Fruit fly (Drosophila melanogaster) whole organism, pupa: Measurements from ENCODE around the gene by.

Experiments
- CG10348 ChIP-seq: fragments of 200-800 bp; sonication (Bioruptor generic); IDR thresholded peaks from 2 replicates; pipeline ENCODE4 v1.3.6; 2022; ENCODE audit warnings: missing biosample characterization, missing genetic modification characterization
- CG12605 ChIP-seq: fragments of 200-800 bp; sonication (Bioruptor generic); IDR thresholded peaks from 2 replicates; pipeline ENCODE4 v1.3.6; 2022; ENCODE audit warnings: missing biosample characterization, missing genetic modification characterization
- CG13204 ChIP-seq: fragments of 200-800 bp; sonication (Bioruptor generic); optimal IDR thresholded peaks from 2 replicates; lab custom pipeline; 2018; ENCODE audit warnings: missing biosample characterization, mild to moderate bottlenecking, missing genetic modification characterization, moderate library complexity
- CG14655 ChIP-seq: fragments of 200-800 bp; sonication (Bioruptor generic); optimal IDR thresholded peaks from 3 replicates; lab custom pipeline; 2017; ENCODE audit warnings: mild to moderate bottlenecking, missing biosample characterization, missing genetic modification reagents, missing genetic modification characterization
- CG15710 ChIP-seq: fragments of 200-800 bp; sonication (Bioruptor generic); optimal IDR thresholded peaks from 2 replicates; lab custom pipeline; 2018; ENCODE audit warnings: missing biosample characterization, mild to moderate bottlenecking, missing genetic modification characterization, moderate library complexity
- CG17806 ChIP-seq: fragments of 200-800 bp; sonication (Bioruptor generic); optimal IDR thresholded peaks from 2 replicates; lab custom pipeline; 2018; ENCODE audit warnings: missing biosample characterization, mild to moderate bottlenecking, missing genetic modification characterization, moderate library complexity
- CG32121 ChIP-seq: fragments of 200-800 bp; sonication (Bioruptor generic); IDR thresholded peaks from 2 replicates; pipeline ENCODE4 v1.3.6; 2022; ENCODE audit warnings: missing biosample characterization, missing genetic modification characterization
- CG34367 ChIP-seq: fragments of 200-800 bp; sonication (Bioruptor generic); optimal IDR thresholded peaks from 2 replicates; lab custom pipeline; 2018; ENCODE audit warnings: missing biosample characterization, mild to moderate bottlenecking, missing genetic modification characterization
- CG4496 ChIP-seq: fragments of 200-800 bp; sonication (Bioruptor generic); IDR thresholded peaks from 3 replicates; pipeline ENCODE4 v1.3.6; 2022; ENCODE audit warnings: missing biosample characterization, missing genetic modification characterization
- CG8159 ChIP-seq: fragments of 200-800 bp; sonication (Bioruptor generic); optimal IDR thresholded peaks from 3 replicates; lab custom pipeline; 2018; ENCODE audit warnings: missing biosample characterization, mild to moderate bottlenecking, missing genetic modification characterization, moderate library complexity
- CG8301 ChIP-seq: fragments of 200-800 bp; sonication (Bioruptor generic); optimal IDR thresholded peaks from 2 replicates; lab custom pipeline; 2018; ENCODE audit warnings: missing biosample characterization, mild to moderate bottlenecking, missing genetic modification characterization
- CG9948 ChIP-seq: fragments of 200-800 bp; sonication (Bioruptor generic); optimal IDR thresholded peaks from 2 replicates; lab custom pipeline; 2018; ENCODE audit warnings: missing biosample characterization, mild to moderate bottlenecking, missing genetic modification characterization, moderate library complexity
- D1 ChIP-seq: fragments of 200-800 bp; sonication (Bioruptor generic); optimal IDR thresholded peaks from 2 replicates; lab custom pipeline; 2018; ENCODE audit warnings: missing biosample characterization, mild to moderate bottlenecking, missing genetic modification characterization, moderate library complexity
- EcR ChIP-seq: fragments of 200-800 bp; sonication (Bioruptor generic); optimal IDR thresholded peaks from 3 replicates; lab custom pipeline; 2019; ENCODE audit warnings: missing biosample characterization, missing genetic modification characterization, mild to moderate bottlenecking, moderate library complexity, missing genetic modification reagents
- Ets98B ChIP-seq: fragments of 200-800 bp; sonication (Bioruptor generic); IDR thresholded peaks from 2 replicates; pipeline ENCODE4 v1.3.6; 2022; ENCODE audit warnings: missing biosample characterization, missing genetic modification characterization
- Pif1A ChIP-seq: fragments of 200-800 bp; sonication (Bioruptor generic); optimal IDR thresholded peaks from 3 replicates; lab custom pipeline; 2016; ENCODE audit warnings: missing biosample characterization, missing genetic modification characterization
- Pif1B ChIP-seq: fragments of 200-800 bp; sonication (Bioruptor generic); optimal IDR thresholded peaks from 3 replicates; lab custom pipeline; 2016; ENCODE audit warnings: missing biosample characterization, missing genetic modification characterization
- Snoo ChIP-seq: fragments of 200-800 bp; sonication (Bioruptor generic); optimal IDR thresholded peaks from 3 replicates; lab custom pipeline; 2017; ENCODE audit warnings: missing biosample characterization, mild to moderate bottlenecking, missing genetic modification characterization, inconsistent platforms
- fd96Ca ChIP-seq: fragments of 200-800 bp; sonication (Bioruptor generic); IDR thresholded peaks from 3 replicates; pipeline ENCODE4 v1.3.6; 2022; ENCODE audit warnings: missing biosample characterization, missing genetic modification characterization
- gl ChIP-seq: fragments of 200-800 bp; sonication (Bioruptor generic); optimal IDR thresholded peaks from 2 replicates; lab custom pipeline; 2018; ENCODE audit warnings: missing biosample characterization, mild to moderate bottlenecking, missing genetic modification characterization
- rn ChIP-seq: fragments of 200-800 bp; sonication (Bioruptor generic); IDR thresholded peaks from 2 replicates; pipeline ENCODE4 v1.3.6; 2022; ENCODE audit warnings: missing biosample characterization, missing genetic modification characterization

by gene

dm6 chr3R:9527907-9528842, 4.6 kb downstream of the by start:
- TF ChIP-seq Ets98B (GFP tag; lab: Robert Waterston, UW) (peak; percentile 96), CG10348 (GFP tag; lab: Robert Waterston, UW) (peak; percentile 71), Snoo (tag; lab: Kevin White, UChicago) (peak; percentile 79), CG14655 (GFP tag; lab: Kevin White, UChicago) (no peak), CG8301 (tag; lab: Kevin White, UChicago) (peak; percentile 84), CG9948 (tag; lab: Kevin White, UChicago) (peak; percentile 76), CG34367 (tag; lab: Kevin White, UChicago) (no peak), CG4496 (peak; percentile 97), rn (GFP tag; lab: Robert Waterston, UW) (peak; percentile 80), CG17806 (peak; percentile 82), CG15710 (no peak), D1 (tag; lab: Kevin White, UChicago) (no peak), CG8159 (tag; lab: Kevin White, UChicago) (no peak), CG32121 (GFP tag; lab: Robert Waterston, UW) (peak; percentile 94), Pif1A (peak; percentile 91), gl (tag; lab: Kevin White, UChicago) (peak; percentile 62), fd96Ca (peak; percentile 97), CG13204 (no peak), EcR (no peak), Pif1B (GFP tag; lab: Kevin White, UChicago) (no peak), CG12605 (peak; percentile 88)

- no peak for TF ChIP-seq Pif1A
- TF ChIP-seq CG13204, result no peak
- TF ChIP-seq D1 (tag; lab: Kevin White, UChicago), result no peak
- no peak for TF ChIP-seq CG4496
- no peak for TF ChIP-seq Snoo (tag; lab: Kevin White, UChicago)
- TF ChIP-seq CG15710, result no peak
- no peak for TF ChIP-seq CG8159 (tag; lab: Kevin White, UChicago)
- no peak for TF ChIP-seq CG32121 (GFP tag; lab: Robert Waterston, UW)
- no peak for TF ChIP-seq rn (GFP tag; lab: Robert Waterston, UW)
- no peak for TF ChIP-seq CG17806
- TF ChIP-seq CG9948 (tag; lab: Kevin White, UChicago), result no peak
- TF ChIP-seq EcR, result no peak
- no peak for TF ChIP-seq CG14655 (GFP tag; lab: Kevin White, UChicago)
- no peak for TF ChIP-seq CG8301 (tag; lab: Kevin White, UChicago)
- no peak for TF ChIP-seq gl (tag; lab: Kevin White, UChicago)
- no peak for TF ChIP-seq Ets98B (GFP tag; lab: Robert Waterston, UW)
- TF ChIP-seq, all 21 proteins: peak for 0
These were observed 16.4 kb downstream of the by start for dm6 chr3R:9516400-9516852.

- TF ChIP-seq CG15710 (peak; percentile 13), CG9948 (tag; lab: Kevin White, UChicago) (no peak)
- TF ChIP-seq, all 21 proteins: peak for 1
These were observed 16.9 kb downstream of the by start, which contains the start of the genes mRpL47, CG8176 and Kdm3 for dm6 chr3R:9515860-9516344. Gene mRpL47 (minus strand): TSS chr3R:9515908. Gene CG8176 (plus strand): TSS chr3R:9516007. Gene Kdm3 (plus strand): TSS chr3R:9516007.

- TF ChIP-seq CG32121 (GFP tag; lab: Robert Waterston, UW), result no peak
- TF ChIP-seq Snoo (tag; lab: Kevin White, UChicago), result peak; percentile 23
- TF ChIP-seq CG15710, result peak; percentile 34
- TF ChIP-seq EcR, result no peak
- peak; percentile 9 for TF ChIP-seq CG9948 (tag; lab: Kevin White, UChicago)
- peak; percentile 33 for TF ChIP-seq CG8159 (tag; lab: Kevin White, UChicago)
- TF ChIP-seq CG17806, result peak; percentile 19
These were observed 19.8 kb downstream of the by start, which contains the start of the genes Ras85D and Rlb1 for dm6 chr3R:9513052-9513420. Gene Ras85D (minus strand): TSS chr3R:9513067. Gene Rlb1 (plus strand): TSS chr3R:9513327.

dm6 chr3R:9512193-9513051, 20.4 kb downstream of the by start:
- TF ChIP-seq rn (GFP tag; lab: Robert Waterston, UW) (no peak), EcR (peak; percentile 79)

dm6 chr3R:9510070-9510518, 22.7 kb downstream of the by start, which contains the start of gene rump:
Gene rump (minus strand): TSS chr3R:9510324.
- no peak for TF ChIP-seq CG12605
- no peak for TF ChIP-seq fd96Ca
- no peak for TF ChIP-seq CG14655 (GFP tag; lab: Kevin White, UChicago)
- no peak for TF ChIP-seq EcR
- no peak for TF ChIP-seq Ets98B (GFP tag; lab: Robert Waterston, UW)
- no peak for TF ChIP-seq Pif1B (GFP tag; lab: Kevin White, UChicago)
- TF ChIP-seq Snoo (tag; lab: Kevin White, UChicago), result no peak
- no peak for TF ChIP-seq CG9948 (tag; lab: Kevin White, UChicago)
- TF ChIP-seq CG13204, result no peak
- no peak for TF ChIP-seq CG34367 (tag; lab: Kevin White, UChicago)
- TF ChIP-seq CG8301 (tag; lab: Kevin White, UChicago), result no peak
- no peak for TF ChIP-seq rn (GFP tag; lab: Robert Waterston, UW)
- TF ChIP-seq CG10348 (GFP tag; lab: Robert Waterston, UW), result no peak
- TF ChIP-seq CG32121 (GFP tag; lab: Robert Waterston, UW), result no peak
- TF ChIP-seq D1 (tag; lab: Kevin White, UChicago), result no peak
- no peak for TF ChIP-seq CG8159 (tag; lab: Kevin White, UChicago)
- TF ChIP-seq gl (tag; lab: Kevin White, UChicago), result no peak
